Fruit fly (Drosophila melanogaster) whole organism, wandering third instar larva: ENCODE measurements around the gene Oatp33Ea.

Experiments used
- Abd-B ChIP-seq: fragments of >200 bp; optimal IDR thresholded peaks from 2 replicates; lab custom pipeline; 2017; ENCODE audit warnings: missing biosample characterization, missing genetic modification characterization
- CrebA ChIP-seq: fragments of 200-800 bp; sonication (Bioruptor generic); optimal IDR thresholded peaks from 2 replicates; lab custom pipeline; 2016; ENCODE audit warnings: missing biosample characterization, mild to moderate bottlenecking, missing genetic modification characterization, borderline replicate concordance
- Dfd ChIP-seq: fragments of >200 bp; optimal IDR thresholded peaks from 2 replicates; lab custom pipeline; 2017; ENCODE audit warnings: missing biosample characterization, missing genetic modification characterization
- HLH106 ChIP-seq: fragments of 200-800 bp; optimal IDR thresholded peaks from 3 replicates; lab custom pipeline; 2019; ENCODE audit warnings: missing biosample characterization, mild to moderate bottlenecking, missing genetic modification characterization, moderate library complexity
- Mio ChIP-seq: sonication (Bioruptor generic); optimal IDR thresholded peaks from 2 replicates; lab custom pipeline; 2016; ENCODE audit warnings: missing biosample characterization, missing genetic modification characterization
- Myc ChIP-seq: fragments of >200 bp; optimal IDR thresholded peaks from 2 replicates; lab custom pipeline; 2017
- OdsH ChIP-seq: fragments of 200-800 bp; sonication (Bioruptor generic); optimal IDR thresholded peaks from 2 replicates; lab custom pipeline; 2016; ENCODE audit warnings: missing biosample characterization, mild to moderate bottlenecking, missing genetic modification characterization
- fru ChIP-seq: fragments of 200-800 bp; sonication (Bioruptor generic); optimal IDR thresholded peaks from 3 replicates; lab custom pipeline; 2016; ENCODE audit warnings: missing biosample characterization, mild to moderate bottlenecking, missing genetic modification characterization
- pan ChIP-seq: fragments of >200 bp; optimal IDR thresholded peaks from 2 replicates; lab custom pipeline; 2017
- psq ChIP-seq: fragments of 200-800 bp; sonication (Bioruptor generic); optimal IDR thresholded peaks from 3 replicates; lab custom pipeline; 2017; ENCODE audit warnings: missing biosample characterization, mild to moderate bottlenecking, missing genetic modification characterization, moderate library complexity

DNA sequence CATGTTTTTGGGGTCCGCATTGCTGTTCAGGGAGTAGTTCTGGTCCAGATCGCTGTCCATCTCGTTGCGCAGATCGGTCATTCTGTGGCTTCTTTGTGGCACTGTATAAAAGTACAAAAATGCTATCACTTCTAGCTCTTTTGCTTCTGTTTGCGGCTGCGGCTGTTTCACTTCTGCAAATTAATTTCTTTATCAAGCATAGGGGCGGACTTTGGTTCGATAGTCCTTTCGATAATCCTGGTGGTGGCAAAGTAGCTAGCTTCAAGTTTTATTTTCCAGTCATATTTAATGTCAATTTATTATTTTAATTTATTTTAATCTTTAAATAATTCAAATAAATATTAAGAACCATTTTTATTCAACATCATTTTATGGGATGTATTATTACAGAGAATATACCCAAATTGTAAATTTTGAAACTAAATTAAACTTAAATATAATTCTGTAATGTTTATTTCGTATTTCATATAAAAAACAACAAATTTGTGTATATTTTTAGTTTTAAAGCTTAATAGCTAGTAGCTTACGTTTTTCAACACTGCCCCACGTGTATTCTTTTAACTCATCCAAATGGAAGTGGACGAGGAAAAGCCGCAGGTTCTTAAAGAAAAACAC lies 18.1 kb downstream of the Oatp33Ea start, which contains the start of the genes CG5446 and Trm1:
- TF ChIP-seq fru (GFP tag; lab: Kevin White, UChicago), result peak; percentile 66
- no peak for TF ChIP-seq CrebA (GFP tag; lab: Kevin White, UChicago)
- TF ChIP-seq Dfd (GFP tag; lab: Kevin White, UChicago), result no peak
- no peak for TF ChIP-seq pan
- TF ChIP-seq Myc (lab: Kevin White, UChicago), result peak; percentile 68
- no peak for TF ChIP-seq Abd-B
- no peak for TF ChIP-seq Mio (GFP tag; lab: Kevin White, UChicago)
- peak; percentile 77 for TF ChIP-seq psq (GFP tag; lab: Kevin White, UChicago)
- TF ChIP-seq HLH106 (tag; lab: Kevin White, UChicago), result peak; percentile 75
- peak; percentile 53 for TF ChIP-seq OdsH (GFP tag; lab: Kevin White, UChicago)
